Worm (Caenorhabditis elegans) whole organism, L1 larva: ENCODE data around the gene F10E9.12.
"Not testable (repeated sequence)": the region's sequence is repeated elsewhere in the genome, so short reads cannot be mapped to it uniquely, and the experiment has no call there.

ENCODE experiments used
- Y116A8C.19 ChIP-seq: sonication (generic microtip); optimal IDR thresholded peaks from 2 replicates; lab custom pipeline; 2016; ENCODE audit warnings: missing compliant biosample characterization, missing genetic modification characterization, borderline replicate concordance
- fos-1 ChIP-seq: fragments of 150-350 bp; optimal IDR thresholded peaks from 2 replicates; lab custom pipeline; 2014; ENCODE audit warnings: missing biosample characterization, missing genetic modification characterization

DNA sequence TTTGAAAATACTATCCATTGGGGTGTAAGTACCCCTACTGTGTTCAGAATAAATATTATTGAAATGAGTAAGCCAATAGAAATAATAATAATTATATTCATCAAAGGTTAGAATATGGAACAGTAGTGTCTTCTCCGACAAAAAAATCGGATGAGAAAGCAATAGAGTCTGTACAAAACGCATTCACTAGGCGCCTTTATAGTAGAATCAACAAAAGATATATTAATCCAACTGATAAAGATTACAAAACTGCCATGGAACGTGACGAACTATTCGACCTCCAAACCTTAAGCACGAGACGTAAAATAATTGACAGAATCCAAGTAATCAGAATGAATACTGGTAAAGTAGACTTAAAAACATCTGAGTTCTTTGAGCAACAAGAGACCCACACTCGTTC is 23.5 kb downstream of the F10E9.12 start, which contains the start of gene clc-29:
- not testable (repeated sequence) for TF ChIP-seq Y116A8C.19, fos-1 (tag; lab: Kevin White, UChicago)
